Fruit fly (Drosophila melanogaster) whole organism, embryonic: ENCODE data around the gene TyrRS.

Experiments used
- Ada2b ChIP-seq: fragments of 200-800 bp; sonication (Bioruptor generic); IDR thresholded peaks from 2 replicates; pipeline ENCODE4 v1.3.6; 2022; ENCODE audit warnings: missing biosample characterization, missing genetic modification characterization
- Adf1 ChIP-seq: fragments of 200-800 bp; sonication (Bioruptor generic); IDR thresholded peaks from 2 replicates; pipeline ENCODE4 v1.3.6; 2022; ENCODE audit warnings: missing biosample characterization, missing genetic modification characterization
- B-H2 ChIP-seq: fragments of 200-800 bp; sonication (Bioruptor generic); optimal IDR thresholded peaks from 2 replicates; lab custom pipeline; 2018; ENCODE audit warnings: missing biosample characterization, mild to moderate bottlenecking, missing genetic modification characterization
- Bgb ChIP-seq: fragments of 200-800 bp; sonication (Bioruptor generic); IDR thresholded peaks from 2 replicates; pipeline ENCODE4 v1.3.6; 2022; ENCODE audit warnings: missing biosample characterization, missing genetic modification characterization; ENCODE audit not compliant: partially characterized antibody
- Bteb2 ChIP-seq: fragments of 200-800 bp; sonication (Bioruptor generic); optimal IDR thresholded peaks from 2 replicates; lab custom pipeline; 2016; ENCODE audit warnings: missing biosample characterization, missing genetic modification characterization
- CG13775 ChIP-seq: fragments of 200-800 bp; sonication (Bioruptor generic); optimal IDR thresholded peaks from 3 replicates; lab custom pipeline; 2017; ENCODE audit warnings: missing biosample characterization, mild to moderate bottlenecking, missing genetic modification characterization
- CG1647 ChIP-seq: fragments of 200-800 bp; sonication (Bioruptor generic); optimal IDR thresholded peaks from 3 replicates; lab custom pipeline; 2016; ENCODE audit warnings: missing biosample characterization, missing genetic modification characterization
- CG1832 ChIP-seq: fragments of 200-800 bp; sonication (Bioruptor generic); optimal IDR thresholded peaks from 2 replicates; lab custom pipeline; 2017; ENCODE audit warnings: missing biosample characterization, mild to moderate bottlenecking, missing genetic modification characterization, inconsistent platforms
- CG32767 ChIP-seq: fragments of 200-800 bp; sonication (Bioruptor generic); IDR thresholded peaks from 2 replicates; pipeline ENCODE4 v1.3.6; 2022; ENCODE audit warnings: missing biosample characterization, missing genetic modification characterization
- CG3281 ChIP-seq: fragments of 200-800 bp; sonication (Bioruptor generic); optimal IDR thresholded peaks from 3 replicates; lab custom pipeline; 2017; ENCODE audit warnings: missing biosample characterization, mild to moderate bottlenecking, missing genetic modification characterization
- CG4328 ChIP-seq: fragments of 200-800 bp; sonication (Bioruptor generic); optimal IDR thresholded peaks from 3 replicates; lab custom pipeline; 2017; ENCODE audit warnings: missing biosample characterization, missing genetic modification reagents, missing genetic modification characterization
- CG6791 ChIP-seq: fragments of 200-800 bp; sonication (Bioruptor generic); IDR thresholded peaks from 3 replicates; pipeline ENCODE4 v1.3.6; 2022; ENCODE audit warnings: missing biosample characterization, missing genetic modification characterization; ENCODE audit not compliant: partially characterized antibody
- CG8089 ChIP-seq: fragments of 200-800 bp; sonication (Bioruptor generic); optimal IDR thresholded peaks from 3 replicates; lab custom pipeline; 2016; ENCODE audit warnings: missing biosample characterization, missing genetic modification characterization
- CG9932 ChIP-seq: fragments of 200-800 bp; sonication (Bioruptor generic); IDR thresholded peaks from 2 replicates; pipeline ENCODE4 v1.3.6; 2022; ENCODE audit warnings: missing biosample characterization, missing genetic modification characterization
- Camta ChIP-seq: fragments of 200-800 bp; sonication (Bioruptor generic); optimal IDR thresholded peaks from 2 replicates; lab custom pipeline; 2016; ENCODE audit warnings: missing biosample characterization, missing genetic modification characterization
- D ChIP-seq, 2 experiments: fragments of 200-800 bp in 1 of 2; fragments of >200 bp in 1 of 2; sonication (Bioruptor generic) in 1 of 2; optimal IDR thresholded peaks; 2 replicates in 1 of 2; 3 replicates in 1 of 2; lab custom pipeline; 2017; ENCODE audit warnings: mild to moderate bottlenecking in 1 of 2, missing biosample characterization in 1 of 2, missing genetic modification characterization in 1 of 2, missing genetic modification reagents in 1 of 2
- Deaf1 ChIP-seq: fragments of 200-800 bp; optimal IDR thresholded peaks from 3 replicates; lab custom pipeline; 2019; ENCODE audit warnings: missing biosample characterization, mild to moderate bottlenecking, missing genetic modification characterization, moderate library complexity
- Drgx ChIP-seq: fragments of 200-800 bp; sonication (Bioruptor generic); IDR thresholded peaks from 2 replicates; pipeline ENCODE4 v1.3.6; 2022; ENCODE audit warnings: missing biosample characterization, missing genetic modification characterization
- HLH54F ChIP-seq: fragments of 200-800 bp; sonication (Bioruptor generic); optimal IDR thresholded peaks from 3 replicates; lab custom pipeline; 2016; ENCODE audit warnings: missing biosample characterization, missing genetic modification characterization
- Hr78 ChIP-seq, 2 experiments: fragments of 200-800 bp in 1 of 2; fragments of >200 bp in 1 of 2; sonication (Bioruptor generic) in 1 of 2; optimal IDR thresholded peaks; 2 replicates each; lab custom pipeline; 2017 to 2019; ENCODE audit warnings: missing biosample characterization in 2 of 2, missing genetic modification characterization in 2 of 2, mild to moderate bottlenecking in 1 of 2, moderate library complexity in 1 of 2
- Med ChIP-seq: fragments of 200-800 bp; sonication (Bioruptor generic); peaks from one replicate; lab custom pipeline; 2016; ENCODE audit warnings: missing biosample characterization, missing genetic modification characterization, mild to moderate bottlenecking, inconsistent platforms, moderate library complexity
- Scr ChIP-seq: fragments of 200-800 bp; sonication (Bioruptor generic); IDR thresholded peaks from 2 replicates; pipeline ENCODE4 v1.3.6; 2022; ENCODE audit warnings: missing biosample characterization, missing genetic modification characterization; ENCODE audit not compliant: partially characterized antibody
- Ssrp ChIP-seq: fragments of 200-800 bp; sonication (Bioruptor generic); optimal IDR thresholded peaks from 2 replicates; lab custom pipeline; 2018; ENCODE audit warnings: missing biosample characterization, mild to moderate bottlenecking, missing genetic modification characterization, moderate library complexity
- Xbp1 ChIP-seq: fragments of 200-800 bp; sonication (Bioruptor generic); optimal IDR thresholded peaks from 3 replicates; lab custom pipeline; 2016; ENCODE audit warnings: missing biosample characterization, mild to moderate bottlenecking, missing genetic modification characterization
- Xrp1 ChIP-seq: fragments of 200-800 bp; sonication (Bioruptor generic); IDR thresholded peaks from 2 replicates; pipeline ENCODE4 v1.3.6; 2022; ENCODE audit warnings: missing biosample characterization, missing genetic modification characterization
- bsh ChIP-seq, 2 experiments: fragments of 200-800 bp; sonication (Bioruptor generic); optimal IDR thresholded peaks; 2 replicates each; lab custom pipeline; 2017 to 2018; ENCODE audit warnings: mild to moderate bottlenecking in 2 of 2, missing biosample characterization in 2 of 2, missing genetic modification characterization in 2 of 2, moderate library complexity in 1 of 2
- chm ChIP-seq: fragments of 200-800 bp; sonication (Bioruptor generic); IDR thresholded peaks from 2 replicates; pipeline ENCODE4 v1.3.6; 2022; ENCODE audit warnings: missing biosample characterization, missing genetic modification characterization
- ci ChIP-seq: fragments of 200-800 bp; sonication (Bioruptor generic); IDR thresholded peaks from 3 replicates; pipeline ENCODE4 v1.3.6; 2022; ENCODE audit warnings: missing biosample characterization, missing genetic modification characterization
- corto ChIP-seq: fragments of 200-800 bp; sonication (Bioruptor generic); optimal IDR thresholded peaks from 2 replicates; lab custom pipeline; 2016; ENCODE audit warnings: missing biosample characterization, mild to moderate bottlenecking, missing genetic modification characterization, moderate library complexity
- crol ChIP-seq: fragments of 200-800 bp; sonication (Bioruptor generic); IDR thresholded peaks from 2 replicates; pipeline ENCODE4 v1.3.6; 2022; ENCODE audit warnings: missing biosample characterization, missing genetic modification characterization
- da ChIP-seq: fragments of 200-800 bp; sonication (Bioruptor generic); optimal IDR thresholded peaks from 2 replicates; lab custom pipeline; 2016; ENCODE audit warnings: missing biosample characterization, missing genetic modification characterization
- dan ChIP-seq: fragments of 200-800 bp; sonication (Bioruptor generic); IDR thresholded peaks from 2 replicates; pipeline ENCODE4 v1.3.6; 2022; ENCODE audit warnings: missing biosample characterization, missing genetic modification characterization
- ewg ChIP-seq: fragments of 200-800 bp; sonication (Bioruptor generic); optimal IDR thresholded peaks from 3 replicates; lab custom pipeline; 2017; ENCODE audit warnings: mild to moderate bottlenecking, missing biosample characterization, missing genetic modification reagents, missing genetic modification characterization
- grau ChIP-seq: fragments of 200-800 bp; optimal IDR thresholded peaks from 3 replicates; lab custom pipeline; 2019; ENCODE audit warnings: missing biosample characterization, mild to moderate bottlenecking, missing genetic modification characterization, moderate library complexity
- lbe ChIP-seq: fragments of 200-800 bp; sonication (Bioruptor generic); optimal IDR thresholded peaks from 2 replicates; lab custom pipeline; 2016; ENCODE audit warnings: missing biosample characterization, mild to moderate bottlenecking, missing genetic modification characterization
- nom ChIP-seq: fragments of 200-800 bp; sonication (Bioruptor generic); optimal IDR thresholded peaks from 2 replicates; lab custom pipeline; 2017; ENCODE audit warnings: missing biosample characterization, missing genetic modification characterization, mild to moderate bottlenecking, moderate library complexity, missing genetic modification reagents
- phol ChIP-seq: fragments of 200-800 bp; sonication (Bioruptor generic); optimal IDR thresholded peaks from 3 replicates; lab custom pipeline; 2018; ENCODE audit warnings: missing biosample characterization, mild to moderate bottlenecking, missing genetic modification characterization, moderate library complexity
- pita ChIP-seq: fragments of 200-800 bp; sonication (Bioruptor generic); optimal IDR thresholded peaks from 2 replicates; lab custom pipeline; 2017; ENCODE audit warnings: missing biosample characterization, mild to moderate bottlenecking, missing genetic modification characterization
- row ChIP-seq: fragments of 200-800 bp; sonication (Bioruptor generic); IDR thresholded peaks from 3 replicates; pipeline ENCODE4 v1.3.6; 2022; ENCODE audit warnings: missing biosample characterization, missing genetic modification characterization
- sc ChIP-seq, 3 experiments: fragments of >200 bp in 2 of 3; fragments of 200-800 bp in 1 of 3; sonication (Bioruptor generic) in 1 of 3; optimal IDR thresholded peaks; 2 replicates in 2 of 3; 3 replicates in 1 of 3; lab custom pipeline; 2017; ENCODE audit warnings: mild to moderate bottlenecking in 1 of 3, missing biosample characterization in 1 of 3, missing genetic modification characterization in 1 of 3, missing genetic modification reagents in 1 of 3
- sd ChIP-seq: fragments of 200-800 bp; sonication (Bioruptor generic); optimal IDR thresholded peaks from 3 replicates; lab custom pipeline; 2018; ENCODE audit warnings: missing biosample characterization, mild to moderate bottlenecking, missing genetic modification characterization, moderate library complexity
- sens ChIP-seq: fragments of 200-800 bp; sonication (Bioruptor generic); peaks from one replicate; lab custom pipeline; 2016; ENCODE audit warnings: missing biosample characterization, missing genetic modification characterization
- seq ChIP-seq: fragments of 200-800 bp; sonication (Bioruptor generic); IDR thresholded peaks from 2 replicates; pipeline ENCODE4 v1.3.6; 2022; ENCODE audit warnings: missing biosample characterization, missing genetic modification characterization
- sim ChIP-seq: fragments of 200-800 bp; sonication (Bioruptor generic); IDR thresholded peaks from 2 replicates; pipeline ENCODE4 v1.3.6; 2022; ENCODE audit warnings: missing biosample characterization, missing genetic modification characterization
- tio ChIP-seq: fragments of 200-800 bp; sonication (Bioruptor generic); optimal IDR thresholded peaks from 2 replicates; lab custom pipeline; 2017; ENCODE audit warnings: missing biosample characterization, missing genetic modification characterization, inconsistent platforms
- twi ChIP-seq: fragments of 200-800 bp; optimal IDR thresholded peaks from 2 replicates; lab custom pipeline; 2019; ENCODE audit warnings: missing biosample characterization, mild to moderate bottlenecking, missing genetic modification characterization, moderate library complexity
- unpg ChIP-seq: fragments of 200-800 bp; sonication (Bioruptor generic); optimal IDR thresholded peaks from 3 replicates; lab custom pipeline; 2018; ENCODE audit warnings: missing biosample characterization, mild to moderate bottlenecking, missing genetic modification characterization, moderate library complexity

Gene TyrRS

dm6 chr3L:16410234-16411119, 8.6 kb downstream of the TyrRS start (continued):
- peak; percentile 66 for TF ChIP-seq twi (tag; lab: Kevin White, UChicago)
- TF ChIP-seq da (GFP tag; lab: Kevin White, UChicago): no peak
- TF ChIP-seq grau (tag; lab: Kevin White, UChicago): no peak
- peak; percentile 21 for TF ChIP-seq HLH54F (GFP tag; lab: Kevin White, UChicago)
- no peak for TF ChIP-seq unpg (GFP tag; lab: Kevin White, UChicago)
- TF ChIP-seq CG13775 (GFP tag; lab: Kevin White, UChicago): no peak
- TF ChIP-seq D (optimal IDR thresholded peaks at IDR 0.05; lab: Kevin White, UChicago): peak; percentile 69
- TF ChIP-seq D (GFP tag; optimal IDR thresholded peaks at IDR 0.05; lab: Kevin White, UChicago): no peak
- peak; percentile 3 for TF ChIP-seq sd (tag; lab: Kevin White, UChicago)
- TF ChIP-seq CG32767: peak; percentile 93
- TF ChIP-seq crol (GFP tag; lab: Robert Waterston, UW): peak; percentile 93
- TF ChIP-seq corto (GFP tag; lab: Kevin White, UChicago): peak; percentile 65
- no peak for TF ChIP-seq CG9932 (GFP tag; lab: Robert Waterston, UW)
- TF ChIP-seq sc (optimal IDR thresholded peaks at IDR 0.05; lab: Kevin White, UChicago): no peak
- no peak for TF ChIP-seq sc (GFP tag; optimal IDR thresholded peaks at IDR 0.05; lab: Kevin White, UChicago)
- TF ChIP-seq Drgx (GFP tag; lab: Robert Waterston, UW): peak; percentile 82
- TF ChIP-seq Camta (GFP tag; lab: Kevin White, UChicago): no peak
- TF ChIP-seq lbe: peak; percentile 71
- TF ChIP-seq Deaf1 (tag; lab: Kevin White, UChicago): peak; percentile 36
- 0 out of 3 replicates have a peak, but pooled peaks have one; percentile 7 for TF ChIP-seq CG6791
- no peak for TF ChIP-seq pita (GFP tag; lab: Kevin White, UChicago)
- TF ChIP-seq sens (GFP tag; lab: Kevin White, UChicago): peak; percentile 80
- no peak for TF ChIP-seq Bteb2 (GFP tag; lab: Kevin White, UChicago)
- no peak for TF ChIP-seq Ssrp (tag; lab: Kevin White, UChicago)
- no peak for TF ChIP-seq Scr
- TF ChIP-seq Med: peak; percentile 78
- no peak for TF ChIP-seq seq (GFP tag; lab: Robert Waterston, UW)
- peak; percentile 54 for TF ChIP-seq phol (tag; lab: Kevin White, UChicago)
- no peak for TF ChIP-seq CG4328 (GFP tag; lab: Kevin White, UChicago)
- TF ChIP-seq chm (GFP tag; lab: Robert Waterston, UW): peak; percentile 10; the same call in 1 of the 2 replicates
- peak in 1 of 2 experiments; percentile 75 for TF ChIP-seq bsh (GFP tag; optimal IDR thresholded peaks at IDR 0.05; lab: Kevin White, UChicago)
- TF ChIP-seq Ada2b (GFP tag; lab: Robert Waterston, UW): no peak
- no peak for TF ChIP-seq B-H2
- TF ChIP-seq Hr78 (GFP tag; optimal IDR thresholded peaks at IDR 0.05; lab: Kevin White, UChicago): no peak
- no peak for TF ChIP-seq Xrp1
- TF ChIP-seq sim (GFP tag; lab: Robert Waterston, UW): no peak
- no peak for TF ChIP-seq CG8089 (GFP tag; lab: Kevin White, UChicago)
- TF ChIP-seq Xbp1 (GFP tag; lab: Kevin White, UChicago): no peak
- TF ChIP-seq row (GFP tag; lab: Robert Waterston, UW): peak; percentile 16; the same call in 1 of the 3 replicates
- peak; percentile 32; the same call in 1 of the 2 replicates for TF ChIP-seq Adf1 (GFP tag; lab: Robert Waterston, UW)
- no peak for TF ChIP-seq CG3281 (GFP tag; lab: Kevin White, UChicago)
- no peak for TF ChIP-seq tio (GFP tag; lab: Kevin White, UChicago)
- TF ChIP-seq CG1647 (GFP tag; lab: Kevin White, UChicago): no peak
- TF ChIP-seq dan: no peak
- TF ChIP-seq CG1832 (GFP tag; lab: Kevin White, UChicago): peak; percentile 42
- TF ChIP-seq ci: 0 out of 3 replicates have a peak, but pooled peaks have one; percentile 5
- TF ChIP-seq Bgb (GFP tag; lab: Robert Waterston, UW): peak; percentile 21; the same call in 1 of the 2 replicates
- peak; percentile 88 for TF ChIP-seq nom (GFP tag; lab: Kevin White, UChicago)
- TF ChIP-seq ewg: peak; percentile 94
